Fruit fly (Drosophila melanogaster) whole organism, embryonic: Measurements from ENCODE around the gene CG14015.
A peak's percentile ranks its signal among the peaks of the same experiment; 100 is the strongest.

Source experiments
- Awh ChIP-seq: fragments of 200-800 bp; sonication (Bioruptor generic); IDR thresholded peaks from 2 replicates; pipeline ENCODE4, ENCODE4 v1.3.6; 2022; ENCODE audit warnings: missing biosample characterization, missing genetic modification characterization
- Bdp1 ChIP-seq: fragments of 200-800 bp; sonication (Bioruptor generic); optimal IDR thresholded peaks from 3 replicates; lab custom pipeline; 2016; ENCODE audit warnings: missing biosample characterization, missing genetic modification characterization
- Bteb2 ChIP-seq: fragments of 200-800 bp; sonication (Bioruptor generic); optimal IDR thresholded peaks from 2 replicates; lab custom pipeline; 2016; ENCODE audit warnings: missing biosample characterization, missing genetic modification characterization
- CG12391 ChIP-seq: fragments of 200-800 bp; sonication (Bioruptor generic); optimal IDR thresholded peaks from 3 replicates; lab custom pipeline; 2018; ENCODE audit warnings: missing biosample characterization, mild to moderate bottlenecking, missing genetic modification characterization, moderate library complexity
- CG12769 ChIP-seq: fragments of 200-800 bp; sonication (Bioruptor generic); optimal IDR thresholded peaks from 2 replicates; lab custom pipeline; 2019; ENCODE audit warnings: missing biosample characterization, mild to moderate bottlenecking, missing genetic modification characterization, moderate library complexity
- CG13894 ChIP-seq: fragments of 200-800 bp; sonication (Bioruptor generic); optimal IDR thresholded peaks from 3 replicates; lab custom pipeline; 2018; ENCODE audit warnings: missing biosample characterization, mild to moderate bottlenecking, missing genetic modification characterization, moderate library complexity
- CG14710 ChIP-seq: fragments of 200-800 bp; sonication (Bioruptor generic); optimal IDR thresholded peaks from 3 replicates; lab custom pipeline; 2019; ENCODE audit warnings: missing biosample characterization, mild to moderate bottlenecking, missing genetic modification characterization, moderate library complexity
- CG1603 ChIP-seq: fragments of 200-800 bp; sonication (Bioruptor generic); optimal IDR thresholded peaks from 2 replicates; lab custom pipeline; 2019; ENCODE audit warnings: missing biosample characterization, mild to moderate bottlenecking, missing genetic modification characterization, moderate library complexity
- CG34422 ChIP-seq: fragments of 200-800 bp; sonication (Bioruptor generic); IDR thresholded peaks from 3 replicates; pipeline ENCODE4 v1.3.6; 2022; ENCODE audit warnings: missing biosample characterization, missing genetic modification characterization
- CG4617 ChIP-seq: fragments of 200-800 bp; sonication (Bioruptor generic); optimal IDR thresholded peaks from 3 replicates; lab custom pipeline; 2016; ENCODE audit warnings: missing biosample characterization, missing genetic modification characterization, borderline replicate concordance
- CG6791 ChIP-seq: fragments of 200-800 bp; sonication (Bioruptor generic); IDR thresholded peaks from 3 replicates; pipeline ENCODE4 v1.3.6; 2022; ENCODE audit warnings: missing biosample characterization, missing genetic modification characterization; ENCODE audit not compliant: partially characterized antibody
- CG7786 ChIP-seq: fragments of 200-800 bp; sonication (Bioruptor generic); optimal IDR thresholded peaks from 2 replicates; lab custom pipeline; 2016; ENCODE audit warnings: missing biosample characterization, missing genetic modification characterization
- CG7963 ChIP-seq: fragments of 200-800 bp; sonication (Bioruptor generic); IDR thresholded peaks from 3 replicates; pipeline ENCODE4 v1.3.6; 2022; ENCODE audit warnings: missing biosample characterization, missing genetic modification characterization; ENCODE audit not compliant: partially characterized antibody
- CG9215 ChIP-seq: fragments of 200-800 bp; sonication (Bioruptor generic); IDR thresholded peaks from 2 replicates; pipeline ENCODE4 v1.3.6; 2022; ENCODE audit warnings: missing biosample characterization, missing genetic modification characterization
- CoRest ChIP-seq: fragments of 200-800 bp; sonication (Bioruptor generic); optimal IDR thresholded peaks from 3 replicates; lab custom pipeline; 2018; ENCODE audit warnings: missing biosample characterization, mild to moderate bottlenecking, missing genetic modification characterization, moderate library complexity
- Elba2 ChIP-seq: fragments of 200-800 bp; sonication (Bioruptor generic); optimal IDR thresholded peaks from 3 replicates; lab custom pipeline; 2016; ENCODE audit warnings: missing biosample characterization, missing genetic modification characterization
- Nf-YB ChIP-seq: fragments of 200-800 bp; sonication (Bioruptor generic); optimal IDR thresholded peaks from 3 replicates; lab custom pipeline; 2019; ENCODE audit warnings: missing biosample characterization, mild to moderate bottlenecking, missing genetic modification characterization, moderate library complexity
- Nf-YC ChIP-seq: fragments of 200-800 bp; optimal IDR thresholded peaks from 3 replicates; lab custom pipeline; 2019; ENCODE audit warnings: missing biosample characterization, mild to moderate bottlenecking, missing genetic modification characterization, moderate library complexity
- Oli ChIP-seq: fragments of 200-800 bp; sonication (Bioruptor generic); optimal IDR thresholded peaks from 2 replicates; lab custom pipeline; 2018; ENCODE audit warnings: missing biosample characterization, mild to moderate bottlenecking, missing genetic modification characterization, moderate library complexity
- Ptx1 ChIP-seq: fragments of 200-800 bp; sonication (Bioruptor generic); IDR thresholded peaks from 2 replicates; pipeline ENCODE4 v1.3.6; 2022; ENCODE audit warnings: missing biosample characterization, missing genetic modification characterization
- abd-A ChIP-seq: fragments of 200-800 bp; sonication (Bioruptor generic); optimal IDR thresholded peaks from 3 replicates; lab custom pipeline; 2019; ENCODE audit warnings: missing biosample characterization, mild to moderate bottlenecking, missing genetic modification characterization, moderate library complexity
- bsh ChIP-seq, 2 experiments: fragments of 200-800 bp; sonication (Bioruptor generic); optimal IDR thresholded peaks; 2 replicates each; lab custom pipeline; 2017 to 2018; ENCODE audit warnings: mild to moderate bottlenecking in 2 of 2, missing biosample characterization in 2 of 2, missing genetic modification characterization in 2 of 2, moderate library complexity in 1 of 2
- cg ChIP-seq: fragments of 200-800 bp; sonication (Bioruptor generic); optimal IDR thresholded peaks from 3 replicates; lab custom pipeline; 2019; ENCODE audit warnings: missing biosample characterization, mild to moderate bottlenecking, missing genetic modification characterization, moderate library complexity
- chinmo ChIP-seq: fragments of 200-800 bp; sonication (Bioruptor generic); IDR thresholded peaks from 4 replicates; pipeline ENCODE4 v1.3.6; 2022; ENCODE audit warnings: missing biosample characterization, missing genetic modification characterization; ENCODE audit not compliant: partially characterized antibody
- croc ChIP-seq: fragments of 200-800 bp; sonication (Bioruptor generic); conservative IDR thresholded peaks from 3 replicates; pipeline ENCODE4 v1.3.6; 2022; ENCODE audit warnings: missing biosample characterization, missing genetic modification characterization
- ewg ChIP-seq: fragments of 200-800 bp; sonication (Bioruptor generic); optimal IDR thresholded peaks from 3 replicates; lab custom pipeline; 2017; ENCODE audit warnings: mild to moderate bottlenecking, missing biosample characterization, missing genetic modification reagents, missing genetic modification characterization
- gem ChIP-seq: fragments of 200-800 bp; sonication (Bioruptor generic); optimal IDR thresholded peaks from 2 replicates; lab custom pipeline; 2019; ENCODE audit warnings: missing biosample characterization, mild to moderate bottlenecking, missing genetic modification characterization, moderate library complexity
- gsb-n ChIP-seq: fragments of 200-800 bp; sonication (Bioruptor generic); optimal IDR thresholded peaks from 3 replicates; lab custom pipeline; 2018; ENCODE audit warnings: missing biosample characterization, mild to moderate bottlenecking, missing genetic modification characterization
- hbn ChIP-seq: fragments of 200-800 bp; sonication (Bioruptor generic); IDR thresholded peaks from 2 replicates; pipeline ENCODE4 v1.3.6; 2022; ENCODE audit warnings: missing biosample characterization, missing genetic modification characterization; ENCODE audit not compliant: partially characterized antibody
- insv ChIP-seq, 2 experiments: fragments of 200-800 bp; sonication (Bioruptor generic); optimal IDR thresholded peaks; 3 replicates each; lab custom pipeline; 2016 to 2018; ENCODE audit warnings: missing biosample characterization in 2 of 2, missing genetic modification characterization in 2 of 2
- nom ChIP-seq: fragments of 200-800 bp; sonication (Bioruptor generic); optimal IDR thresholded peaks from 2 replicates; lab custom pipeline; 2017; ENCODE audit warnings: missing biosample characterization, missing genetic modification characterization, mild to moderate bottlenecking, moderate library complexity, missing genetic modification reagents
- sens ChIP-seq: fragments of 200-800 bp; sonication (Bioruptor generic); peaks from one replicate; lab custom pipeline; 2016; ENCODE audit warnings: missing biosample characterization, missing genetic modification characterization
- sens-2 ChIP-seq: fragments of 200-800 bp; sonication (Bioruptor generic); IDR thresholded peaks from 2 replicates; pipeline ENCODE4 v1.3.6; 2022; ENCODE audit warnings: missing biosample characterization, missing genetic modification characterization
- sisA ChIP-seq: fragments of 200-800 bp; sonication (Bioruptor generic); IDR thresholded peaks from 2 replicates; pipeline ENCODE4 v1.3.6; 2022; ENCODE audit warnings: missing biosample characterization, missing genetic modification characterization

Gene CG14015

dm6 chr2L:5507823-5508438 is 31.1 kb downstream of the CG14015 start:
- peak; percentile 60 for TF ChIP-seq Nf-YB (GFP tag; lab: Kevin White, UChicago)
- TF ChIP-seq sisA = 0 out of 2 replicates have a peak, but pooled peaks have one; percentile 20
- no peak for TF ChIP-seq bsh (GFP tag; optimal IDR thresholded peaks at IDR 0.05; lab: Kevin White, UChicago)
- no peak for TF ChIP-seq Elba2 (GFP tag; lab: Kevin White, UChicago)
- TF ChIP-seq CG6791 (GFP tag; lab: Robert Waterston, UW) = no peak
- TF ChIP-seq Ptx1 (GFP tag; lab: Robert Waterston, UW) = 0 out of 2 replicates have a peak, but pooled peaks have one; percentile 12
- TF ChIP-seq cg (GFP tag; lab: Kevin White, UChicago) = no peak
- TF ChIP-seq chinmo (GFP tag; lab: Robert Waterston, UW) = no peak
- TF ChIP-seq ewg (GFP tag; lab: Kevin White, UChicago) = peak; percentile 30
- no peak for TF ChIP-seq CG13894 (tag; lab: Kevin White, UChicago)
- no peak for TF ChIP-seq CG9215 (GFP tag; lab: Robert Waterston, UW)
- no peak for TF ChIP-seq CoRest (tag; lab: Kevin White, UChicago)
- TF ChIP-seq Nf-YC (tag; lab: Kevin White, UChicago) = peak; percentile 59
- TF ChIP-seq sens (GFP tag; lab: Kevin White, UChicago) = peak; percentile 69
- TF ChIP-seq gsb-n (tag; lab: Kevin White, UChicago) = peak; percentile 38
- no peak for TF ChIP-seq insv (GFP tag; optimal IDR thresholded peaks at IDR 0.05; lab: Kevin White, UChicago)
- TF ChIP-seq, all 482 proteins: peak for 7

DNA sequence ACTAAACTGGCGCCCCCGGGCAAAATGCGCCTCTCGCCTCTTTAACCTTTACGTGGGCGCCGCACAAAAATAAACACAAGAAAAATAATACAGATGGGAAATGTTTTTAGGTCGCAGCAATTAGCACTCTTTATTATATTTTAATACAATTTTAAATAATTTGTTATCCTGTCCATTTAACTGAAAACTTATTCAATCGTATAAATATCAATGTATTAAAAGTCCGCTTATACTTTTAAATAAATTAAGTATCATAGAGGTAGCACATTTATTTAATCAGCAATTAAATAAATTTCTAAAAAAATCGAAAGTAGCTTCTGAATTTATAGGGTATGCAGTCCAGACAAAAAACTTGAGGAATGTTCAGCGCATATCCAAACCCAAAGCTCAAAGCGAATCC is 31.9 kb downstream of the CG14015 start:
- no peak for TF ChIP-seq Bdp1
- no peak for TF ChIP-seq CG34422 (GFP tag; lab: Robert Waterston, UW)
- no peak for TF ChIP-seq Bteb2
- TF ChIP-seq croc (GFP tag; lab: Robert Waterston, UW) = no peak

dm6 chr2L:5505130-5505529 is 33.9 kb downstream of the CG14015 start:
- TF ChIP-seq nom = no peak
- peak; percentile 0 for TF ChIP-seq CG12391 (tag; lab: Kevin White, UChicago)
- TF ChIP-seq CG1603 (tag; lab: Kevin White, UChicago) = no peak
- peak; percentile 11 for TF ChIP-seq Oli
- TF ChIP-seq gem (tag; lab: Kevin White, UChicago) = peak; percentile 33

- TF ChIP-seq CG14710 (tag; lab: Kevin White, UChicago) = no peak
- peak; percentile 50 for TF ChIP-seq CG12769 (tag; lab: Kevin White, UChicago)
- TF ChIP-seq Awh (GFP tag; lab: Robert Waterston, UW) = peak; percentile 61; the same call in 1 of the 2 replicates
- no peak for TF ChIP-seq CG7963 (GFP tag; lab: Robert Waterston, UW)
- no peak for TF ChIP-seq hbn
- no peak for TF ChIP-seq sens-2 (GFP tag; lab: Robert Waterston, UW)
- TF ChIP-seq CG7786 = no peak
- no peak for TF ChIP-seq CG4617
- peak; percentile 98 for TF ChIP-seq abd-A
These were observed 36.1 kb downstream of the CG14015 start for dm6 chr2L:5502868-5503267.
